Fruit fly (Drosophila melanogaster): ENCODE results near the gene Gba1a.

DNA sequence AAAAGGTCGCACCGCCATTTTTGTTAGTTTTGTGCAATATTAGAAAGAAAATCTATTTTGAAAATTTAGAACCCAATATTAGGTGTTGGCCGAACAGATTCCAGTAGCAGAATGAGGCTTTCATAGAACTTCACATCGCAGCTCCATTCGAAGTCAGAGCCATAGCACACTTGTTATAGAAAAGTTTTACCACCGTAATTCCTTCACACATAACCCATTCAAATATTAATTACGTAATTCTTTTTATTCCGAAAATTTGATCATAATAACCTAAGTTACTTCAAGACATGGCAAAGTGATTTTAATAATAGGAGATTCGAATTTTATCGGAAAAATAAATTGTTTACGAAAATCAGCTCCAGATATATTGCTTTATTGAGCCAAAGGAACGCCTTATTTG is 4.3 kb upstream of the Gba1a start, which contains the start of gene CG10252:
- TF ChIP-seq vri (GFP tag; optimal IDR thresholded peaks at IDR 0.05) (no peak), Sox15 (GFP tag; optimal IDR thresholded peaks at IDR 0.05) (no peak), CG10669 (GFP tag; optimal IDR thresholded peaks at IDR 0.05) (no peak), dsx (GFP tag; optimal IDR thresholded peaks at IDR 0.05; ENCODE audit: poor library complexity, severe bottlenecking) (no peak), Eip93F (GFP tag; optimal IDR thresholded peaks at IDR 0.05) (no peak), CG8119 (GFP tag; IDR thresholded peaks at IDR 0.05) (no peak), CG6163 (GFP tag; IDR thresholded peaks at IDR 0.05) (no peak), salr (GFP tag; optimal IDR thresholded peaks at IDR 0.05) (no peak), Lpt (GFP tag; optimal IDR thresholded peaks at IDR 0.05) (no peak), CG6854 (GFP tag; optimal IDR thresholded peaks at IDR 0.05) (no peak), CG31627 (GFP tag; optimal IDR thresholded peaks at IDR 0.05) (no peak), CG6276 (GFP tag; optimal IDR thresholded peaks at IDR 0.05) (no peak)

Data from whole organism, prepupa.